Worm (Caenorhabditis elegans): ENCODE measurements around the gene ttr-35.

The ttr-35 gene

DNA sequence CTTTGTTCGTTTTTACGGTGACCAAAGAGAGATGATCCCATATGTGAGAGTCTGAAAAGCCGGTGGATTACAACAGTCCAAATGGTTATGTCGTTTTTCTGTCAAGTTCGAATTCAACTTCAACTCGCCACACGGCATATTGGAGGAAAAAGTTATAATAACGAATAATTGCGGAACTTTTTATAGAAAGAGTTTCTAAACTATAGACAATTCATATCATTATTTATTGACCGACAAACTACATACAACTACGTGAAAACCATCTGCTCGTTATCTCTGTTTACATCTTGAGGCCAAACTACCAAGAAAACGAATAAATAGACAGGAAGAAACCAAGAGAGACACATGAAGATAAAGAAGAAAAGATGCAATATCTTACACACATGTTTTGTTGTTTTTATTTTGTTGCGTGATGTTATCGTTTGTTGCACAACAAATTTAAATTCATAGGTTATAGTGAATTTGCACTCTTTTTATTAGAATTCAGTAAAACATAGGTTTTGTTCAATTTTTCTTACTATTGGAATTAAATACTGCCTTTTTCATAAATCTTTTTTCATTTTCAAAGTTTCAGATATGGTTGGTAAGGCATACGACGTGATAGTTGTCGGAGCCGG is 38.3 kb upstream of the ttr-35 start, which contains the start of the genes C15B12.4 and C15B12.8:
Gene C15B12.4 (minus strand): TSS at position 51 of the 617 bp plus-strand sequence.
Gene C15B12.8 (plus strand): TSS at position 567 of the 617 bp plus-strand sequence.
- TF ChIP-seq sox-4 (tag; optimal IDR thresholded peaks at IDR 0.05) = no peak
- TF ChIP-seq nhr-76 (tag; optimal IDR thresholded peaks at IDR 0.05) = no peak
- TF ChIP-seq dsc-1 (tag; optimal IDR thresholded peaks at IDR 0.05) = peak; percentile 39
- TF ChIP-seq aly-2 (tag; optimal IDR thresholded peaks at IDR 0.05) = no peak
- no peak for TF ChIP-seq nhr-90 (tag; optimal IDR thresholded peaks at IDR 0.05; ENCODE audit: poor library complexity)
- no peak for TF ChIP-seq ceh-88 (GFP tag; IDR thresholded peaks at IDR 0.05)
- TF ChIP-seq efl-1 (optimal IDR thresholded peaks at IDR 0.05) = no peak
- peak in 1 of 2 experiments; percentile 12 for TF ChIP-seq efl-1 (GFP tag; optimal IDR thresholded peaks at IDR 0.05 in 1 of 2)
- no peak for TF ChIP-seq nhr-11 (tag; optimal IDR thresholded peaks at IDR 0.05)

DNA sequence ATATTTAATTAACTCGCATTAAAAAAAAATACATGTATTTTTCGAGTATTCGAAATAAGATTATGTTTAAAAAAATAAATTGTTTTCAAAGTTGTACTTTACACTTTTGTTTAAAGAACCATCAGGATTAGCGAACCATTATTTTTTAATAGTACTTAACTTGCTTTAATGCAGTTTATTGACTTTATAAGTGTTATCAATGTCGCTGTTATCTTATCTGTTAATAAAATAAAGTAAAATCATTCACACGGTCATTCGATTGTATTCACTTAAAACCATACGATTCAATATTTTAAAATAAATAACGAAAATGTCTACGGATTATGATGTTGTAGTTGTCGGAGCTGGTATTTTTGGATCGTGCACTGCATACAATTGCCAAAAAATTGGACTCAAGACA is 35.5 kb upstream of the ttr-35 start, which contains the start of gene C15B12.1:
Gene C15B12.1 (plus strand): TSS at position 271 of the 400 bp plus-strand sequence.
- no peak for TF ChIP-seq mab-9 (GFP tag; IDR thresholded peaks at IDR 0.05)
- TF ChIP-seq nhr-12 (tag; optimal IDR thresholded peaks at IDR 0.05) = no peak
- TF ChIP-seq nhr-71 (tag; optimal IDR thresholded peaks at IDR 0.05) = no peak
- TF ChIP-seq nhr-20 (tag; optimal IDR thresholded peaks at IDR 0.05) = no peak
- no peak for TF ChIP-seq snpc-4 (tag; optimal IDR thresholded peaks at IDR 0.05)
- no peak for TF ChIP-seq dsc-1 (tag; optimal IDR thresholded peaks at IDR 0.05)
- no peak for TF ChIP-seq efl-3 (GFP tag; optimal IDR thresholded peaks at IDR 0.05)
- TF ChIP-seq dpl-1 (GFP tag; optimal IDR thresholded peaks at IDR 0.05) = no peak
- TF ChIP-seq nhr-77 (tag; optimal IDR thresholded peaks at IDR 0.05) = no peak
- peak; percentile 82 for TF ChIP-seq elt-2 (tag; optimal IDR thresholded peaks at IDR 0.05)
- no peak for TF ChIP-seq fkh-10 (GFP tag; optimal IDR thresholded peaks at IDR 0.05)
- no peak for TF ChIP-seq lin-35 (GFP tag; optimal IDR thresholded peaks at IDR 0.05)
- TF ChIP-seq egl-13 (tag; optimal IDR thresholded peaks at IDR 0.05) = no peak
- TF ChIP-seq elt-3 (tag; optimal IDR thresholded peaks at IDR 0.05) = peak in 1 of 6 experiments; percentile 9
- TF ChIP-seq lin-39 (tag; optimal IDR thresholded peaks at IDR 0.05) = no peak

DNA sequence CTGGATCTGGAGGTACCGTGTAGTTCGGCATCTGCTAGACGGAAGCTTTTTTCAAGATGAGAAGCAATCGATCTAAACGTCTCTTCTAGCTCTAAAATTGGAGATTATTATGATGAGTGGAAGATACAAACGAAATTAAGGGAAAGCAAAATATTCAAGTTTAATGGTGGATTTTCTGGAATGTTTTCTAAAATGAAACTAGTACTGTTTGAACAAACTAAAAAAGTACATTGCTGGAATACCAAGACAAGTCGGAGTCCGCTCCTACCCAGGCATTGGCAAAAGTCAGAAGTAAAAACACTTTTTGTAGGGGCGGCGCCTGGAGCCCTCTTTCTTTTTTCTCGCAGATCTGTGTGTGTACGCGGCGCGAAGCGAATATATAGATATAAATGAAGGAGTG is 27.3 kb upstream of the ttr-35 start, which contains the start of gene gar-1:
Gene gar-1 (minus strand): TSS at position 101 of the 400 bp plus-strand sequence.
- no peak for TF ChIP-seq efl-1 (optimal IDR thresholded peaks at IDR 0.05)
- TF ChIP-seq efl-1 (GFP tag; optimal IDR thresholded peaks at IDR 0.05 in 1 of 2) = peak in 1 of 2 experiments; percentile 61
- no peak for TF ChIP-seq C34B4.2 (tag; optimal IDR thresholded peaks at IDR 0.05)
- TF ChIP-seq C04F5.9 (tag; optimal IDR thresholded peaks at IDR 0.05) = no peak

DNA sequence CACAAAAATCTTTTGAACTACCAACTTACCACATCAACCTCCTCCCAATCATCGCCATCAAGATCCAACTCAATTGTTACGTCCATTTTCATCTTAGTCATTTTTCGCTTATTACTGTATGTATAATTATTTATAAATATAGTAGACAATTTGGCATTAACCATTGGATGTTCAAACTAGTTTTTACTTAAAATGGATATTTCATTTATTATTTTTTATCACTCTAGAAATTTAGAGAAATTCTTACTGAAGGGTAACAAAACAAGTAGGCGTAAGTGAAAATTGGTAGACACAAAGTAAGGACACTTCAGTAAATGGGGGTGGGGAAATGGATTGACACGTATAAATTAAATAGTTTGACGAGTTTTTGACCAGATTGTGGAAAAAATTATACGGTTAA is 12.3 kb upstream of the ttr-35 start, which contains the start of gene actl-1:
Gene actl-1 (minus strand): TSS at position 101 of the 400 bp plus-strand sequence.
- TF ChIP-seq elt-2 (tag; optimal IDR thresholded peaks at IDR 0.05) (no peak), unc-30 (tag; optimal IDR thresholded peaks at IDR 0.05) (no peak), egl-27 (tag; optimal IDR thresholded peaks at IDR 0.05) (no peak), efl-1 (optimal IDR thresholded peaks at IDR 0.05) (no peak), efl-1 (GFP tag; optimal IDR thresholded peaks at IDR 0.05 in 1 of 2) (no peak), nhr-237 (tag; optimal IDR thresholded peaks at IDR 0.05) (no peak), aha-1 (tag; optimal IDR thresholded peaks at IDR 0.05) (no peak), C16A3.4 (tag; optimal IDR thresholded peaks at IDR 0.05) (no peak), C04F5.9 (tag; optimal IDR thresholded peaks at IDR 0.05) (no peak), ztf-4 (tag; optimal IDR thresholded peaks at IDR 0.05) (no peak), nhr-85 (tag) (no peak), nhr-47 (tag; optimal IDR thresholded peaks at IDR 0.05) (no peak), nhr-19 (GFP tag; conservative IDR thresholded peaks at IDR 0.05) (no peak), mdl-1 (tag; optimal IDR thresholded peaks at IDR 0.05) (no peak), lin-35 (GFP tag; optimal IDR thresholded peaks at IDR 0.05) (no peak), aly-2 (tag; optimal IDR thresholded peaks at IDR 0.05) (no peak), vab-15 (tag; optimal IDR thresholded peaks at IDR 0.05) (no peak), sox-4 (tag; optimal IDR thresholded peaks at IDR 0.05) (no peak)

Measured in whole organism, L1 larva.